Worm (Caenorhabditis elegans) whole organism, L3 larva: ENCODE data around the gene dpm-3.

Experiments used
- aly-2 ChIP-seq: fragments of 150-350 bp; optimal IDR thresholded peaks from 2 replicates; lab custom pipeline; 2014; ENCODE audit warnings: missing biosample characterization, missing genetic modification characterization
- nhr-12 ChIP-seq: fragments of 150-350 bp; optimal IDR thresholded peaks from 2 replicates; lab custom pipeline; 2014; ENCODE audit warnings: missing biosample characterization, missing genetic modification characterization
- pha-4 ChIP-seq: fragments of 150-350 bp; optimal IDR thresholded peaks from 2 replicates; lab custom pipeline; 2014; ENCODE audit warnings: missing biosample characterization, missing genetic modification reagents, missing genetic modification characterization
- sea-2 ChIP-seq: fragments of 150-350 bp; sonication (generic microtip); optimal IDR thresholded peaks from 4 replicates; lab custom pipeline; 2014; ENCODE audit warnings: missing biosample characterization, missing genetic modification reagents, missing genetic modification characterization
- unc-39 ChIP-seq: sonication (generic microtip); optimal IDR thresholded peaks from 4 replicates; lab custom pipeline; 2017; ENCODE audit warnings: missing biosample characterization, missing genetic modification characterization
- unc-62 ChIP-seq: fragments of 150-350 bp; sonication (generic microtip); optimal IDR thresholded peaks from 4 replicates; lab custom pipeline; 2014; ENCODE audit warnings: missing biosample characterization, missing genetic modification reagents, missing genetic modification characterization
- ztf-11 ChIP-seq: fragments of 150-350 bp; optimal IDR thresholded peaks from 2 replicates; lab custom pipeline; 2014; ENCODE audit warnings: missing biosample characterization, missing genetic modification characterization

DNA sequence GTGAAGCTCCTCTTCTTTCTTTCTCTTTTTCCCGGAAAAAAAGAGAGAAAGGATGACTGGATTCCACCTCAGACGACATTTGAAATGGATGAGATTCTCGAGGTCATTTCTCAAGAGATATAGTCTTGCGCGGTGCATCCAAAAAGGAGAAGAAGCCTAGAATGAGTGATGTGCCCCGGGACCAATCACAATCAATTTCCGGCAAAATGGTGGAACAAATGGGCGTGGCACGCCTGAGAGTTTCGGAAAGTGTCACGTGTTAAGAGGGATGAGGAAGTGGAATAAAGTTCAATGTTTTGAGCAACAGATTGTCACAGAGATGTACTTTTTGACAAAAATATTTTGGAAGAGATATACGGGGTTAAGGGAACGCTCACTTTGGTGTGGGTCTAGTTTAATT lies 34.2 kb downstream of the dpm-3 start:
- TF ChIP-seq sea-2 = no peak
- peak; percentile 67 for TF ChIP-seq unc-62 (GFP tag; lab: Kevin White, UChicago)
- TF ChIP-seq nhr-12 (tag; lab: Kevin White, UChicago) = no peak
- TF ChIP-seq unc-39 (tag; lab: Kevin White, UChicago) = no peak
- no peak for TF ChIP-seq aly-2
- TF ChIP-seq pha-4 = no peak
- TF ChIP-seq ztf-11 (tag; lab: Kevin White, UChicago) = no peak
